Worm (Caenorhabditis elegans) whole organism, late embryonic: ENCODE measurements around the gene ndub-3.

Experiments used
- C38D4.7 ChIP-seq: fragments of 200-800 bp; sonication (Bioruptor generic); optimal IDR thresholded peaks from 2 replicates; lab custom pipeline; 2018; ENCODE audit warnings: mild to moderate bottlenecking, missing genetic modification characterization, moderate library complexity, missing compliant biosample characterization
- F13H6.1 ChIP-seq: sonication (generic microtip); optimal IDR thresholded peaks from 2 replicates; lab custom pipeline; 2016; ENCODE audit warnings: missing genetic modification characterization, missing compliant biosample characterization
- K02D7.2 ChIP-seq: sonication (generic microtip); optimal IDR thresholded peaks from 2 replicates; lab custom pipeline; 2017; ENCODE audit warnings: mild to moderate bottlenecking, missing genetic modification characterization, missing compliant biosample characterization
- K09A11.1 ChIP-seq: sonication (generic microtip); optimal IDR thresholded peaks from 2 replicates; lab custom pipeline; 2017; ENCODE audit warnings: antibody characterized with exemption, mild to moderate bottlenecking, missing genetic modification characterization, missing compliant biosample characterization; ENCODE audit not compliant: insufficient read depth
- T23F11.4 ChIP-seq: fragments of 200-800 bp; sonication (Bioruptor generic); optimal IDR thresholded peaks from 2 replicates; lab custom pipeline; 2018; ENCODE audit warnings: mild to moderate bottlenecking, missing genetic modification characterization, missing compliant biosample characterization
- ceh-18 ChIP-seq: sonication (generic microtip); optimal IDR thresholded peaks from 2 replicates; lab custom pipeline; 2016; ENCODE audit warnings: missing genetic modification characterization, missing compliant biosample characterization
- ceh-19 ChIP-seq: fragments of 200-800 bp; sonication (Bioruptor generic); optimal IDR thresholded peaks from 2 replicates; lab custom pipeline; 2018; ENCODE audit warnings: mild to moderate bottlenecking, missing genetic modification characterization, missing compliant biosample characterization
- ceh-2 ChIP-seq: sonication (generic microtip); optimal IDR thresholded peaks from 2 replicates; lab custom pipeline; 2016; ENCODE audit warnings: missing genotype, missing genetic modification characterization, missing compliant biosample characterization
- ceh-24 ChIP-seq: sonication (generic microtip); optimal IDR thresholded peaks from 2 replicates; lab custom pipeline; 2016; ENCODE audit warnings: mild to moderate bottlenecking, missing genetic modification characterization, missing compliant biosample characterization
- ceh-30 ChIP-seq: fragments of 150-350 bp; optimal IDR thresholded peaks from 2 replicates; lab custom pipeline; 2014; ENCODE audit warnings: missing biosample characterization, missing genetic modification characterization
- ceh-34 ChIP-seq: sonication (generic microtip); optimal IDR thresholded peaks from 2 replicates; lab custom pipeline; 2016; ENCODE audit warnings: mild to moderate bottlenecking, missing genetic modification characterization, missing compliant biosample characterization
- ceh-45 ChIP-seq: fragments of 200-800 bp; sonication (Bioruptor generic); IDR thresholded peaks from 2 replicates; pipeline ENCODE4 v1.3.6; 2022; ENCODE audit warnings: missing genetic modification reagents, missing genetic modification characterization, missing compliant biosample characterization
- ceh-6 ChIP-seq: fragments of 200-800 bp; sonication (Bioruptor generic); optimal IDR thresholded peaks from 2 replicates; lab custom pipeline; 2018; ENCODE audit warnings: mild to moderate bottlenecking, missing genetic modification characterization, missing compliant biosample characterization
- che-1 ChIP-seq: sonication (generic microtip); optimal IDR thresholded peaks from 2 replicates; lab custom pipeline; 2016; ENCODE audit warnings: mild to moderate bottlenecking, missing genetic modification characterization, missing compliant biosample characterization
- dve-1 ChIP-seq: sonication (generic microtip); optimal IDR thresholded peaks from 2 replicates; lab custom pipeline; 2017; ENCODE audit warnings: antibody characterized with exemption, mild to moderate bottlenecking, missing genetic modification characterization, missing compliant biosample characterization
- elt-2 ChIP-seq: sonication (generic microtip); optimal IDR thresholded peaks from 2 replicates; lab custom pipeline; 2016; ENCODE audit warnings: missing genetic modification reagents, missing genetic modification characterization, missing compliant biosample characterization
- elt-4 ChIP-seq: sonication (generic microtip); optimal IDR thresholded peaks from 2 replicates; lab custom pipeline; 2016; ENCODE audit warnings: missing genetic modification characterization, missing compliant biosample characterization
- ets-4 ChIP-seq: sonication (generic microtip); optimal IDR thresholded peaks from 2 replicates; lab custom pipeline; 2016; ENCODE audit warnings: missing genetic modification characterization, missing compliant biosample characterization
- fax-1 ChIP-seq: sonication (generic microtip); optimal IDR thresholded peaks from 2 replicates; lab custom pipeline; 2016; ENCODE audit warnings: missing genotype, missing genetic modification characterization, missing compliant biosample characterization
- fkh-6 ChIP-seq: sonication (generic microtip); optimal IDR thresholded peaks from 2 replicates; lab custom pipeline; 2016; ENCODE audit warnings: missing genetic modification characterization, missing compliant biosample characterization
- hlh-13 ChIP-seq: fragments of 200-800 bp; sonication (Bioruptor generic); optimal IDR thresholded peaks from 2 replicates; lab custom pipeline; 2018; ENCODE audit warnings: mild to moderate bottlenecking, missing genetic modification characterization, missing compliant biosample characterization
- hlh-6 ChIP-seq: sonication (generic microtip); optimal IDR thresholded peaks from 2 replicates; lab custom pipeline; 2016; ENCODE audit warnings: missing genotype, missing genetic modification characterization, missing compliant biosample characterization
- hlh-8 ChIP-seq: sonication (generic microtip); optimal IDR thresholded peaks from 2 replicates; lab custom pipeline; 2016; ENCODE audit warnings: missing genotype, missing genetic modification characterization, missing compliant biosample characterization
- lin-11 ChIP-seq: fragments of 200-800 bp; sonication (Bioruptor generic); optimal IDR thresholded peaks from 2 replicates; lab custom pipeline; 2018; ENCODE audit warnings: mild to moderate bottlenecking, missing genetic modification characterization, missing compliant biosample characterization
- madf-2 ChIP-seq: sonication (generic microtip); optimal IDR thresholded peaks from 2 replicates; lab custom pipeline; 2017; ENCODE audit warnings: missing genetic modification characterization, missing compliant biosample characterization
- mec-3 ChIP-seq: sonication (generic microtip); optimal IDR thresholded peaks from 2 replicates; lab custom pipeline; 2016; ENCODE audit warnings: borderline replicate concordance, missing genetic modification characterization, missing compliant biosample characterization
- nhr-11 ChIP-seq: fragments of 150-350 bp; optimal IDR thresholded peaks from 2 replicates; lab custom pipeline; 2014; ENCODE audit warnings: missing biosample characterization, missing genetic modification characterization
- nhr-232 ChIP-seq: sonication (generic microtip); optimal IDR thresholded peaks from 2 replicates; lab custom pipeline; 2016; ENCODE audit warnings: missing genetic modification characterization, missing compliant biosample characterization
- npax-4 ChIP-seq: sonication (generic microtip); optimal IDR thresholded peaks from 2 replicates; lab custom pipeline; 2016; ENCODE audit warnings: missing genetic modification characterization, missing compliant biosample characterization
- odd-2 ChIP-seq: sonication (generic microtip); optimal IDR thresholded peaks from 2 replicates; lab custom pipeline; 2017; ENCODE audit warnings: antibody characterized with exemption, mild to moderate bottlenecking, missing genetic modification characterization, missing compliant biosample characterization
- pha-2 ChIP-seq: sonication (generic microtip); optimal IDR thresholded peaks from 2 replicates; lab custom pipeline; 2017; ENCODE audit warnings: mild to moderate bottlenecking, missing genetic modification characterization, missing compliant biosample characterization
- pqm-1 ChIP-seq: sonication (generic microtip); optimal IDR thresholded peaks from 2 replicates; lab custom pipeline; 2016; ENCODE audit warnings: missing genetic modification characterization, missing compliant biosample characterization
- pros-1 ChIP-seq: fragments of 150-350 bp; optimal IDR thresholded peaks from 2 replicates; lab custom pipeline; 2014; ENCODE audit warnings: missing biosample characterization, missing genetic modification reagents, missing genetic modification characterization
- ref-2 ChIP-seq: sonication (generic microtip); optimal IDR thresholded peaks from 2 replicates; lab custom pipeline; 2016; ENCODE audit warnings: missing genetic modification characterization, missing compliant biosample characterization
- rnt-1 ChIP-seq: sonication (generic microtip); optimal IDR thresholded peaks from 2 replicates; lab custom pipeline; 2016; ENCODE audit warnings: missing genetic modification characterization, missing compliant biosample characterization
- sox-4 ChIP-seq: sonication (generic microtip); optimal IDR thresholded peaks from 2 replicates; lab custom pipeline; 2017; ENCODE audit warnings: mild to moderate bottlenecking, missing genetic modification characterization, inconsistent platforms, missing compliant biosample characterization
- syd-9 ChIP-seq: sonication (generic microtip); optimal IDR thresholded peaks from 2 replicates; lab custom pipeline; 2016; ENCODE audit warnings: mild to moderate bottlenecking, missing genetic modification characterization, moderate library complexity, missing compliant biosample characterization
- ttx-3 ChIP-seq: sonication (generic microtip); optimal IDR thresholded peaks from 2 replicates; lab custom pipeline; 2016; ENCODE audit warnings: missing genetic modification reagents, missing genetic modification characterization, missing compliant biosample characterization
- unc-3 ChIP-seq, 2 experiments: fragments of 200-800 bp in 1 of 2; sonication (Bioruptor generic) in 1 of 2; sonication (generic microtip) in 1 of 2; conservative IDR thresholded peaks in 1 of 2; optimal IDR thresholded peaks in 1 of 2; 2 replicates each; pipeline versions ENCODE4 v1.3.6 to Lab custom; 2016 to 2022; ENCODE audit warnings: missing compliant biosample characterization in 2 of 2, missing genetic modification characterization in 2 of 2, missing genetic modification reagents in 1 of 2
- unc-55 ChIP-seq: sonication (generic microtip); optimal IDR thresholded peaks from 2 replicates; lab custom pipeline; 2017; ENCODE audit warnings: missing biosample characterization, missing genetic modification reagents, missing genetic modification characterization
- unc-86 ChIP-seq: sonication (generic microtip); optimal IDR thresholded peaks from 2 replicates; lab custom pipeline; 2016; ENCODE audit warnings: missing genetic modification characterization, missing compliant biosample characterization
- zip-5 ChIP-seq: sonication (generic microtip); optimal IDR thresholded peaks from 2 replicates; lab custom pipeline; 2016; ENCODE audit warnings: missing genetic modification characterization, missing compliant biosample characterization
- ztf-16 ChIP-seq: sonication (generic microtip); optimal IDR thresholded peaks from 2 replicates; lab custom pipeline; 2017; ENCODE audit warnings: missing genetic modification characterization, missing compliant biosample characterization

Gene ndub-3

DNA sequence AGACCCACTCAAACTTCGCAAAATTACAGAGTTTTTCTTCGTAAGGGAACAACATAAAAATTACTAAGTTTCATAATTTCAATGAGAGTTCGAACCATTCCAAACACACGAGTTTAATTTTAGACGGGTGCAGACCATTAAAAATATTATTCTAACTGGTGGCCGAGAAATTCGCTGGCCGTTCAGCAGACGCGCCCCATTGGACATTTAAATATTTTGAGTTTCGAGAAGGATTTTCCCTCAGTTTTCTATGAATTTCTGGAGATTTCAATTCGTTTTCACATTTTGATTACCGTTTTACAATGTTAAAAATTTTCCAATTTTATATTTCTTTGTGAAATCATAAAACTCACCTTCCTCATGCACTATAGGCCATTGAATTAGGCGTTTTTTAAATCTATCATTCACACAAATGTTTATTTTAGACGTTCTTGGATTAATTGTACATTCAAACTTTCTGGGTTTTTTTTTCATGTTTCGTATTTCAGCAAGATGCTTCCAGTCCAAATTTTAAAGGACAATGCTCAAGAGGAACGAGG is 37.4 kb downstream of the ndub-3 start, which contains the start of gene cct-2 (continued):
- TF ChIP-seq rnt-1 (tag; lab: Kevin White, UChicago) (peak; percentile 38), dve-1 (tag; lab: Kevin White, UChicago) (no peak), ceh-34 (tag; lab: Kevin White, UChicago) (peak; percentile 20), ceh-24 (no peak), che-1 (no peak), ceh-18 (tag; lab: Kevin White, UChicago) (peak; percentile 35)
- TF ChIP-seq, all 69 proteins: peak for 13

DNA sequence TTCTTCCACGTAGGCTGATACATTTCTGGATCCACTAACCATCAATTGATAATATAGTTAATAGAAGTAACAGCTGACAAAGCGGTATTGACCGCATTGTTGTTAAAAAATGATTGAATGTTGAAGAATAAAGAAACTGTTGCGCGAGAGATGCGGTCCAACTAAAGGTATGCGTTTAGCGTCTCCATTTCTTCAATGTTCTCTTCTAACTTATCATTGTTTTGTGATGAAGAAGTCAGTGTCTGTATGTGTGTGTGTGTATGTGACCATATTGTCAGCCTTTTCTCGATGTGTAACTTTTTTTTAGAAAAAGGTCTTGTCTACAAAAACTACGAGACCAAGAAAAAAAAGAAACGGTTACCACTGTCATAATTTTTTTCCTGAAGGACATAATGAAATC is 38.2 kb downstream of the ndub-3 start, which contains the start of gene B0457.2:
TSS of gene B0457.2 (minus strand) at position 101 of the 400 bp plus-strand sequence.
- TF ChIP-seq rnt-1 (tag; lab: Kevin White, UChicago) (no peak), ceh-18 (tag; lab: Kevin White, UChicago) (no peak), pqm-1 (tag; lab: Kevin White, UChicago) (no peak), unc-55 (GFP tag; lab: Kevin White, UChicago) (no peak), lin-11 (no peak), odd-2 (tag; lab: Kevin White, UChicago) (no peak), ceh-19 (GFP tag; lab: Kevin White, UChicago) (no peak), C38D4.7 (no peak), ceh-30 (tag; lab: Kevin White, UChicago) (no peak), ceh-2 (no peak), K09A11.1 (tag; lab: Kevin White, UChicago) (no peak), pros-1 (tag; lab: Kevin White, UChicago) (no peak), fax-1 (no peak), elt-2 (tag; lab: Kevin White, UChicago) (no peak), T23F11.4 (GFP tag; lab: Kevin White, UChicago) (no peak), ceh-34 (tag; lab: Kevin White, UChicago) (no peak), ceh-24 (no peak), ref-2 (no peak)

DNA sequence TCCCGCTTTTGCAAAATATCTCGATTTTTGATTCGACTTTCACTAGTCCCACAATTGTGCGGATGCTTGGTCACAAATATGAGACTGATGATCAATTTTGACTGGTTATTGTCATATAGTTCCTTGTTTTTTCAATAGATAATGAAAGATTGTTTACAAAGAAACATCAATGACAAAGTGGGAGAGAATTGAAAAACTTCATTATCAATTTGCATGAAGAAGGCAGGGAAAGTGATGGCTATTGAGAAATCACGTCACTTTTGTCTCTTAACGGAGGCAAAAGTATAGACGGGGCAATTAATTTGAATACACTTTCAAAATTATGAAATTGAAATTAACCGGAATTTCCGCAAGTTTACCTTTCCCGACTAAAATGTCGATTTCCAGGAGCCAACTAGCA is 41.5 kb downstream of the ndub-3 start:
- TF ChIP-seq madf-2 (tag; lab: Kevin White, UChicago) (no peak), npax-4 (no peak), unc-86 (tag; lab: Kevin White, UChicago) (no peak), C38D4.7 (no peak), hlh-8 (tag; lab: Kevin White, UChicago) (no peak), unc-3 (GFP tag; conservative IDR thresholded peaks at IDR 0.05; lab: Robert Waterston, UW) (no peak), unc-3 (tag; optimal IDR thresholded peaks at IDR 0.05; lab: Kevin White, UChicago) (no peak), nhr-11 (no peak), elt-2 (tag; lab: Kevin White, UChicago) (no peak), syd-9 (tag; lab: Kevin White, UChicago) (no peak), pha-2 (tag; lab: Kevin White, UChicago) (no peak), K09A11.1 (tag; lab: Kevin White, UChicago) (no peak), elt-4 (tag; lab: Kevin White, UChicago) (no peak), zip-5 (tag; lab: Kevin White, UChicago) (no peak), ztf-16 (no peak)

DNA sequence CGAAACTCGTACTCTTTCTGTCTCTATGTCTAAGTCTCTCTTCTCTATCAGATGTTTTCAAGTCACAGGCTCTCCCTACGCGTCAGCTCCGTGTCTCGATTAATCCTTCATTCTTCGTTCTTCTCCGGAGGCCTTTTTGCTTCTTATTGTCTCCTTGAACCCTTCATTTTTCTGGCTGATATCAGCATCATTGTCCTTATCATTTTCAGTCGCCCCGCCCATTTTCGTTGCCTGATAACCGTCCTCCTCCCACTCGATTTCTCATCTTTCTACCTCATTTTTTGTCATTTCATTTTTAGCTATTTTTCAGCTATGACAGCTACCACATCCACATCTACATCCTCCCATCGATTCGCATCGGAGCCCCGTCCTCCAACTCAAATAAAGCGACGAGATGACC is 42.5 kb downstream of the ndub-3 start, which contains the start of gene B0457.6:
TSS of gene B0457.6 (plus strand) at position 284 of the 400 bp plus-strand sequence.
- peak; percentile 57 for TF ChIP-seq elt-2 (tag; lab: Kevin White, UChicago)
- TF ChIP-seq ceh-45 (GFP tag; lab: Robert Waterston, UW): no peak
- TF ChIP-seq che-1: no peak
- no peak for TF ChIP-seq ceh-30 (tag; lab: Kevin White, UChicago)
- TF ChIP-seq, all 69 proteins: peak for 1

DNA sequence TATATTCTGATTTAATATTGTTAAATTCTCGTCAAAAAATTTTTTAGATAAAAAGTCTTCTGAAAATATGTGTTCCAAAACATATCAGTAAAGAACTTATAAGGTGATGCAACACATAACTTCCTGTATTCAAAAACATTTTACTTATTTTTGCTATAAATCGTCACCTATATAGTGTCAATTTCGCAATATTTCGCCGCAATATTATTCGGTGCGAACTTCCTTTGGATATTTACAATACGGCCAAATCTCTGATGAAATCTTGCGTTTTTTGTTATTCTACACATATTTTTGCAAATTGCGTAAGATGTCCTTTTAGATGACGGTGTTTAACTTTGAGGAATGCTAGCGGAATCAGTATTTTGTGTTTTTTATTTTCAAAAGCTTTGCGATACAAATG is 43.2 kb downstream of the ndub-3 start:
- TF ChIP-seq nhr-232 (tag; lab: Kevin White, UChicago) (no peak), K02D7.2 (no peak), sox-4 (tag; lab: Kevin White, UChicago) (no peak), hlh-6 (tag; lab: Kevin White, UChicago) (no peak), odd-2 (tag; lab: Kevin White, UChicago) (no peak), mec-3 (tag; lab: Kevin White, UChicago) (no peak), ceh-6 (GFP tag; lab: Kevin White, UChicago) (no peak), ets-4 (tag; lab: Kevin White, UChicago) (no peak), F13H6.1 (tag; lab: Kevin White, UChicago) (no peak), zip-5 (tag; lab: Kevin White, UChicago) (no peak), hlh-13 (no peak), T23F11.4 (GFP tag; lab: Kevin White, UChicago) (no peak), ttx-3 (tag; lab: Kevin White, UChicago) (no peak), fkh-6 (tag; lab: Kevin White, UChicago) (no peak)
